Worm (Caenorhabditis elegans): ENCODE results near the gene melo-3.

DNA sequence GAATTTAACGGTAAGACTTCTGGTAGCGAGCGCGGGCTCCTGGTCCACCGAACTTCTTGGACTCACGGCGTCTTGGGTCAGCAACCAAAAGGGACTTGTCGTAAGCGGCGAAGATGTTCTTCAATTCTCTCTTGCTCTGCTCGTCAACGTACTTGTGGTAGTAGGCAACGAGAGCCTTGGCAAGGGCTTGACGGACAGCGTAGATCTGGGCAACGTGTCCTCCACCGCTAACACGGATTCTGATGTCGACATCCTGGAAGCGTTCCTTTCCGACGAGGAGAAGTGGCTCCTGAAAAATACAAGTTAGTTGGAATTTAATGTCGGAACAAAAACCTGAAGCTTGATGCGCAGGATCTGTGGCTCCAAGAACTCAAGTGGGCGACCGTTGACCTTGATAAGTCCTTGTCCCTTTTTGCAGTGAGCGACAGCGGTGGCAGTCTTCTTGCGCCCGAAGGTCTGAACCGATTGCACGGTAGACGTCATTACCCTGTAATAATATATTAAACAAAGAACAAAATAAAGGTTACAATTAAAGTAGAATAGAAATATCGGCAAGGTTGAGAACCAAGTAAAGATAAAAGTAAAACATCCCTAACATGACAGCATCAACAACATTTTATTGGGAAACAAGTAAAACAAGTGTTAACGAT, 36.5 kb downstream of the melo-3 start, which contains the start of gene rps-16:
- TF ChIP-seq him-1 (tag; optimal IDR thresholded peaks at IDR 0.05) (no peak), W03F9.2 (tag; optimal IDR thresholded peaks at IDR 0.05) (no peak)
